Worm (Caenorhabditis elegans) whole organism, L4 larva: ENCODE data around the gene str-35.

Experiments
- ceh-32 ChIP-seq: sonication (generic microtip); optimal IDR thresholded peaks from 2 replicates; lab custom pipeline; 2016; ENCODE audit warnings: mild to moderate bottlenecking, missing genetic modification characterization, missing compliant biosample characterization; ENCODE audit not compliant: poor library complexity
- nhr-25 ChIP-seq: sonication (generic microtip); optimal IDR thresholded peaks from 2 replicates; lab custom pipeline; 2017; ENCODE audit warnings: missing genetic modification characterization, mild to moderate bottlenecking, missing compliant biosample characterization, antibody characterized with exemption, moderate library complexity, borderline replicate concordance; ENCODE audit not compliant: insufficient read depth

- TF ChIP-seq ceh-32 (tag; lab: Kevin White, UChicago) (no peak), nhr-25 (tag; lab: Kevin White, UChicago) (no peak)
Measured at ce11 chrV:4454634-4455033, 20.0 kb upstream of the str-35 start, which contains the start of gene gnrr-5.
